Fruit fly (Drosophila melanogaster) ovary, adult (tissue): ENCODE results near the gene CG18808.

ENCODE experiments used
- CG17801 ChIP-seq: fragments of 200-800 bp; optimal IDR thresholded peaks from 2 replicates; lab custom pipeline; 2019; ENCODE audit warnings: missing biosample characterization, mild to moderate bottlenecking, missing genetic modification characterization, moderate library complexity; ENCODE audit not compliant: partially characterized antibody

Gene CG18808

DNA sequence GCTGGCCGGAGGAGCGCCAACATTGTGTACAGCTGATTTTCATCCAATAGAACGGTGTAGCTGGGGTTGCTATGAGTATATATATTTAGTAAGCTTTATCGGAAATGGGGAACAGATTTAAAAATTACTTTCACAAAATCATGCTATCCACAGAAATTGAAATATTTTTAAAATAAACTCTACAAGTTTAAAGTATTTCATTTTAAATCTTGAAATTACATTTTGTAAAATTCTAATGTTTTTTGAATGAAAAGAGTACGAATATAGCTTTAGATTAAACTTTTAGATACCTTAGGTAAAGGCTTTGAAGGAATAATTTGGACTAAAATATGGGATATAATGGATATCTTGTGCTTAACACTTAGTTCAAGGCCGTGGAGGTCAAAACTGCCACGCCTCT is at the start of gene CG18808:
Gene CG18808 (minus strand): TSS at position 101 of the 400 bp plus-strand sequence.
- TF ChIP-seq CG17801 = no peak

DNA sequence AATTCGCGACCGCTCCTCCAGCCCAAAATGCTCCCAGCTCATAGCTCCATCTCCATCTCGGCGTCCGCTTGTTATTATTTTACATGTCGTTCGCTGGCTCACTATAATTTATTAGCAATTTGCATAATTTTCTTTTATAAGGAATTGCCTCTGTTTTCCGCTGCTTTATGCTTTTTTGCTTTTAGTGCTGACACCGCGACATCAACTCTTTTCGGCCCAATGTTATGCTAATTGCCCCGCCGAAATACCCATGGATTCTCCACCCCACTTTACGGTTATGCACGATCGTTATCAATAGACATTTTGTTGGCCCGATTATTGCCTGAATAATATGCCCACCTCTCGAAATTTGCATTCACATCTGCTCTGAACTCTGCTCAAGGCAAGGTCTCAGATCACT is 48.0 kb upstream of the CG18808 start:
- no peak for TF ChIP-seq CG17801

DNA sequence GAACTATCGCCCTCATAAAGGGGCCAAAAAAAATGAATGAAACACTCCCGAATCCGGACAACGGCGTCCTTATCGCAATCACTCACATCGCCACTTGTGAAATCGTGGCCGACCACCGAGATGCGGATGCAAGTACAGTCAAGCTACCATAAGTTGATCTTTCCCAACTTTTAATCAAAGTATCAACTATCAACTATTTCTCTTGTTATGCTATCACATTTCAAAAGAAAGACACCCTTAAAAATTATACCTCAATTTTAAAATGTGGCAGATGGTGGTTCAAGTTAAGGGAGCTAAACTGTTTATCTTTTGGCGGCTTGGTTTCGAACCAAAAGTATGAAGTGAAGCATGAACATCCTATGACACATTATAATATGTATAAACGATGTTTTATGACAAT is 46.9 kb upstream of the CG18808 start:
- no peak for TF ChIP-seq CG17801

DNA sequence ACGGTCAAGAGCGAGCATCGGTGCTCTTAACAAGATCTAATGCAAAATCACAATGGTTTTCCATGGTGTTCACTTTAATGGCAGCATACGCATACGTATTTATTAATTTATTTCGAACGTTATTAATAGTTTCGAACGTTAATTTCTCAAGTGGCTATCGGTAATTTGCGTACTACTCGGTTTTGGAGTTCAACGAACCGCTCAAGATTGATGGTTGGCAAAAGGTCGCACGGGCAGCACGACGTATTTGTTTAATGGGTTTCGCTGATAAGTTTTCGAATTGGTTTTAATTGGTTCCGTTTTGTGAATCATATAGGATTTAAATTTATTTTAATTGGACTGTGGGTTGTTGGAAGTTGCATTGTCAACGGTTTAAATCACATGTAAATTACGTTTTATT is 45.9 kb upstream of the CG18808 start:
- TF ChIP-seq CG17801 = no peak

DNA sequence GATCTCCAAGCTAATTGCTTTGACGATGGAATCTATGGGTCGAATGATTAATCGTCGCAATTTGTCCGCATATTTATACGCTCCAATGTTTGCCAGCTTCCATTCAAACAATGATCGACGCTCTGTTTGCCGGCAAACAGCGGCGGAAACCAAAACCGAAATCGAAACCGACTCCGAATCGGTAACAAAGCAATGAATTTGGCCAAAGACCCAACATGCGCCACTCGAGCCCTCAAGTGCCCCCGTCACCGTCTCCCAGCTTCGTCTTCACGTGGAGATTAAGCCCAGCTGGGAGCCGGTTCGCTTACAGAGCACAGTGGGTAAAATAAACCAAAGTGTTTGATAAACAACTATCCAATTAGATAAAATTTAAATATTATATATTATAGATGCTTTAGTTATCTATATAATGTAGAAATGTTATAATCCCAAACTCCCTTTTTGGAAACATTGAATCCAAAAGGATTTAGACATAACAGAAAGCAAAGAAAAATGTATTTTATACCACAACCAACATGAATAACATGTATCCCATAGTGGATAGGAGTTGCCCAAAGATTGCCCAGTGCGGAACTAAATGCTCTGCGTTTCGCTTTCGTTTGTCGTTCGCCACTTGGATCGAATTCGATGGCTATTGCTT is 45.3 kb upstream of the CG18808 start, which contains the start of gene CG32237:
Gene CG32237 (minus strand): TSS at position 51 of the 640 bp plus-strand sequence.
- no peak for TF ChIP-seq CG17801

DNA sequence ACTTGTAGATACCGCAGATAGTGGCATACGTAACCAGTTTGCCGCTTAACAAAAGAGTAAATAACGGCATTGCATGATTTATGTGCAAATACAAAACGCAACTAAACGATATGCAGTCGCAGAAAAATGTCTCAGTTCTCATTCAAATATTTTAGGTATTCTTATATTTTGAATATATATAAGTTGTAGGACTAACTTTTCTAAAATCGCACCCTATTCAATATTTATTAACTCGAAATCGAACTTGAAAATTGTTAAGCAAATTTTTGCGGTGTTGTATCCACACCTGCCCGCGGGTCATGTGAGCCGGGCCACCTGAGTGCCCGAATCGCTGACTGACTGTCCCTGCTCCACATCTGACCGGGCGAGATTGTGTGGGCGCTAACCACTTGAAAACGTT is 40.9 kb upstream of the CG18808 start:
- TF ChIP-seq CG17801 = no peak

DNA sequence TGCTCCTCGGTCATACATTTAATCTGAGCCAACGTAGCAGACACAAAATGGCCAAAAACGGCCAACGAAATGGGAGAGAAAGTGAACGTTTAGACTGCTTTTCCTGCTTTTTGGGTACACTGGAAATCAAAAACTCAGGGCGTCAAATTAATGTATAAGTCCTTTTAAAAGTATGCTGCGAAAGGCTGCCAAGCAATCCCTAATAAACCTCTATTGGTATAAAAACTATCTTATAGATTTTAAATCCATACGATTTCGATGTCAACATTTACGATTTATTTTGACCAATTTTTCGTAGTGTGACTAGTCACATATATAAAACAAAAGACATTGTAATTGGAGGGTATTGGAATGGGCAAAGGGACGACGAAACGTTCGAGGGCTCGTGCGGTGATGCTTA is 37.6 kb upstream of the CG18808 start:
- no peak for TF ChIP-seq CG17801

DNA sequence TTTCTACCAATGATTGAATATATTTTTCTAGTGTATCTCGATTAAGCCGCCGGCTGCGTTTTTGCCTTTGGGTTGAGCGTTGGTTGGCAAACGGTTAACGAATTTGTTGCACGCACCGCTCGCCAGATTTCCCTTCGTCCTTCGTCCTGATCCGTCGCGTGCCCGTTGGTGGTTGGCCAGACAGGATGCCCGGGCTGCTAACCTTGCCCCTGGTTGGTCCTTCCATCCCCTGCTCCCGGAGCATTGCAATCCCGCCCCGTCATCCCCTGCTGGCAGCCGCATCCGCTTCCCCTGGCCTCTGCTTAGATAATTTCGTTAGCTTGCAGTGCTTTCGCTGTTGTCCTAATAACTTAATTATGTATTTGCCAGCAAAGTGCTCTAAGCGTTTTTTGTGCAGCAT is 36.2 kb upstream of the CG18808 start:
- TF ChIP-seq CG17801 = no peak

DNA sequence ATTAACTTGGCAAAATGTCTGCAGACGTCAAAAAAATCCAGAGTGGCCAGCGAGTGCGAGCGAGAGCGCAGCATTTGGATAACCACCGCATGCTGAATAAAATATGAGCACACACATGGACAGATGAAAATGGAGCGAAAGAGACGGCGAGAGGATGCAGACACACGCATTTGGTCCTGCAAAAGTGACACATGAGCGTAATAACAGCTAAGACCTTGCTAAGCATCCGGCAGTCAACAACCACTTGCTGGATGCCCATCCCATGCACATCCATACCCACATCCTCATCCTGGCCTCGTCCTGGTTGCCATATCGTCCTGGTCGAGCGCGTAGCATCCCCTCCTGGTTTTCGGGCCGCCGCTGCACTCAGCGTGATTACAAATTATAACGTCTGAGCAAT is 35.5 kb upstream of the CG18808 start:
- TF ChIP-seq CG17801 = no peak

DNA sequence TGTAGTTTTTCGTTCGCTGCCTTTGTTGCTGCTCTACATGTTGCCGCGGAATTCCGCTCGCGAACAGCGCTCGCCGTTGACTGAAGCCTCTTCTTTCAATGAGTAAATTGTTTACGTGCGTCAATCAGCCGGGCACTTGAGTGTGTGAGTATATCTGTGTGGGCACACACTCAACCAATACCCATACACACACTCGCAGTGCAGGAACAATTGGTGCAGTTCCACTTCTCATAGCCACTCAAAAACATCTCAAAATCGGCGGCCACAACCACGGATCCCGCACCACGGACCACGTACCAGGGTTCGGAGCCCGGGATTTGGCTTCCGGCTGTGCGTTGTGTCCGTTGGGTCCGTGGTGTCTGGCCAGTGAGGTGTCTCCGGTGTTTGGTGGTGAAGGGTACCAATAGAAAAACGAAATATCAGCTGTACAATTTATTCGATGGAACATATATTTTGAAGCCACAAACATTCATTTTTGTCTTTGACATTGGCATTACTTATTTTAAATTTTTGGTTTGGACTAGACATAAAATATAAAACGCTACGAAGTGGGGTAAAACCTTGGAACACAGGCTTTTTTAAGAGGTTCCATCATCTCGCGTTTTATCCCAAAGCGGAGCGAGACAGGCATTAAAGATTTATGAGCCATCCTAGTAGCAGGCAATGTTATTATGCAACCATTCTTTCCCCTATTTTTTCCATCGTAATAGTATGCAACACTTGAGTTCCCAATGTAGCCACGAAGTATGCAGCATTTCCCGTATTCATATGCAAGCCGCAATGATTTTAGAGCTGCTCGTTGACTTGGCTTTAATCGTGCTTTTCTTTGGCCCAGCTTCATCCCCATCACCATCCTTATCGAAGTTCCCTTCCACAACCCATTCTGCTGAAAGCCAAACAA is 33.1 kb upstream of the CG18808 start, which contains the start of gene CG13707:
Gene CG13707 (minus strand): TSS at position 70 of the 901 bp plus-strand sequence.
- TF ChIP-seq CG17801 = no peak

DNA sequence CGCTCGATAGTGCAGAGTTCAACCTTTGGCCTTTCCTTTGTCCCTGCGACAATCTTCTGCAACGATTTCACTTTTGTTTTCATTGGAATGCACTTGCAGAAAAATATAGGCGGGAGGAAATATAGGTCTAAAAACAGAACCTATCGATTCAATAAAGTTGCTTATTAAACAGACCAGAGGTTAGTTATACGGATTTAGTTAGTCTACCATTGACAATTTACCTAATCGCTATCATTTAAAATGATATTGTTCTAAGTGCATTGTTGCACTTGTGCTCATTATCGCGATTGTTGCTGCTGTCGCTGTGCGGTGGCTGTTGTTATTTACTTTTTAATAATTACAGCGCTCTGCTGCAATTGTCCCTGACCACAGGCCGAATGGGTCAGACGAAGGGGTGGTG is 29.1 kb upstream of the CG18808 start:
- no peak for TF ChIP-seq CG17801

DNA sequence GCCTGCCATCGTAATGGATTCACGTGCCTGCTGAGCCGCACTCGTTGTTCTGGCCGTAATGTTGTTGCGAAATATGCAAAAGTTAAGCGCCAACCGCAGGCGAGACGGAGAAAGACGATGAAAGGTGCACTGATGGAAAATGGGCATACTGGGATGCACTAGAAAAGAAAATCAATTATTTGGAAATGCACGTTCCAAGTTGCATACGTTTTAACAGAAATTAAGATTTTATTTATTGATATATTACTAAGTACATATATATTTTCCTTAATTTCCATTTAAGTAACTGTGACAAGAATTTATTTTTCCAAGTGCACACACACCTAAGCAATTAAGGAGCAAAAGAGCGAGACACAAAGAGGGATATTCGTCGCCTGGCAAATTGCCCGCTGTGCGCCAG is 27.8 kb upstream of the CG18808 start:
- TF ChIP-seq CG17801 = no peak

DNA sequence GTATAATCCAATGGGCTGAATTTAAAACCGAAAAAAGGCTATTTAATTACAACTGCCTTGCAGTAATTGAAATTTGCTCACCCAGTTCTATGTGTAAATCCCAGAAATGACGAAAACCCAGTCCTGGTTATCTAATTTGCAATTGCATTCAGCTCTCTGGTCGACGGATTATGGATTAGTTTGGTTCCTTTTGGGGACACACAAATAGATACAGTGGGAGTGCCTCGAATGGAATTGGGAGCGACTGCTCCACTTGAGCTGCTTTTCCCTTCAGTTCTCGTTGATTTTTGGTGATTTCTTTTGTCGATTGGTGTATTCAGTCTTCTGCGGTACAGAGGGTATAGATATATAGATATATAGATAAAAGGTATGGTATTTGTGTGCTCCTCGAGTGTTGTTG is 26.3 kb upstream of the CG18808 start, which contains the start of gene CG13708:
Gene CG13708 (minus strand): TSS at position 101 of the 400 bp plus-strand sequence.
- no peak for TF ChIP-seq CG17801

DNA sequence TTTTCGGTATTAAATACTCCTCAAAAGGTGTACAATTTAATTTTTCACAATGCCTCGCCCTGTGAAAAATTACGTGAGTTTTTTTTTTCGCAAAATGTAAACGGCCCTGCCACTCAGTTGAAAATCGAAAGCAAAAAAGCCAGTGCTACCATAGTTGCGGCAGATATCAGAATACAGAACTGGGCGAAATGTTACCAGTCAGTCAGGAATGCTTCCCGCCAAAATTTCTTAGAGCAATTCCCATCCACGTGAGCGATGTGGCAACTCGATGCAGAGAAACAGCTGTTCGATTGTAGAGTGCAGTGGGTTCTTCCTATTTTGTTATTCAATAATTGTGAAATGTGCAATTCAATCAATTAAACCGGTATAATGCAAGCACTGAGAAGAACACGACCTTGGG is 18.4 kb upstream of the CG18808 start, which contains the start of the genes Dhc64C and LeuRS-m:
Gene Dhc64C (minus strand): TSS at position 104 of the 400 bp plus-strand sequence.
Gene LeuRS-m (plus strand): TSS at position 270 of the 400 bp plus-strand sequence.
- TF ChIP-seq CG17801 = peak; percentile 36

DNA sequence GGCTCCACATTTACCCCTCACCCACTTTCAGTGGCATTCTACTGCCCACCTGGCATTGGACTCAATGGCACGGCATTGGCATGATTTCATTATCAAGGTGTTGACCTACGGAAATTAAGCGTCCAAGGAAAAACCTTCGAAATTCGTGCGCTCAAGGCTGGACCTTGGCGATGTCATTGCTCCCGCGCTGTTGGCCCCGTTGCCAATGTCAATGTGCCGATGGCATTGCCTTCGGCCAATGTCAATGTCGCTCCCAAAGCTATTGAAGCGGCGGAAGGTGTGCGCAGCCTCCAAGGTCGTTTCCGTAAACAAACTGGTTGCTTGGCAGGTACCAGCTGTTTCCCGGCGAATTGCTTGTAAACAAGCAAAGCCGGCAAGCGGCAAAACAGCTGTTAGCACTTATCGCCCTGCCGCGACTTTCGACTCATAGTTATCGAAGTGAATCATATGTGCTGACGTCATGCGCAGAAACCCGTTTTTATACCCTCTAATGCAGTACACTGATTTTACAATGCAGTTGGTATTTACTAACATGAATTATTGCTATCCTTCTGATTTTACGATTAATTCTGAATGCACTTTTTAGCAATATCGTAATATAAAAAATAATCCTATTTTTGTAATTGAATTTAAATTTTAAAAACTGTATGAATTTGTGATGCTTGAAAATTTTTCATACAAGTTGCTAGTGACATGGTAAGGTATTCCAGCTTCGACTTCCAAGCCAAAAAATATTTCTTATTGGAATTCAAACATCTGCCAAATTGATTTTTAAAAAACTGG is 17.3 kb upstream of the CG18808 start:
- peak; percentile 88 for TF ChIP-seq CG17801

DNA sequence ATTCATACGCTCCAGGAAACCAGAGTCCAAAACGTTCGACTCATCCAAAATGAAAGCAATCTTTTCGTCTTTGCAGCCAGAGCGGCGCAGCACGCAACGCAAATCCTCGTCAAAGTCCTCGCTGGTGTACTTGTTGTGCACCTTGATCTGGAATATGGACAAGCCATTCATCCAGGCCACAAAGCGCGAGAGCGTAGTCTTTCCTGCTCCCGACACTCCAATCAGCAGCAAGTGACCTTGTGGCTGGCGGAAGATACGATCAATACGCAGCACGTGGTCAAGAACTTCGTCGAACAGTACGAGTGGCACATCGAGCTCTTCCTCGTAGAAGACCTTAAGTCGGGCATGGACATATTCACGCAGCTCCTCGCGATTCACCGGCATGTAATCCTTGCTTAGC is 7.0 kb upstream of the CG18808 start:
- no peak for TF ChIP-seq CG17801

DNA sequence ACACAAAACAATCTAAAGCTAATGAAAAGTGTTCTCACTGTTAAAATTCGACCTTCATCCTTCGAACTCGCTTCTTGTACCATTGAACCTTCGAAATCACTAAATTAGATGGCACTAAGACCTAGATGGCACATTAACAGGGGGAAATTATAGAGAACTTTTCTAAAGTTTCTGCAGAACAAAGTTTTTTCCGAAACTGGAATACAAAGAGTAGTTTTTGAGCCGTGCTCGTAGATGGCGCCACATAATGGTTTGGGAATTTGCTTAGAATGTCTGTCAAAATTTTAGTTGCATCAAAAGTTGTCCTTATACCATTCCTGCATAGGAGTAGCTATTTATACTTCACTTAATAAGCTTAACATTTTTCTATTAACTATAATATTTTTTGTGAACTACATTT is 1.5 kb downstream of the CG18808 start:
- no peak for TF ChIP-seq CG17801
